Fruit fly (Drosophila melanogaster): ENCODE data around the gene CG17600.

The CG17600 gene

DNA sequence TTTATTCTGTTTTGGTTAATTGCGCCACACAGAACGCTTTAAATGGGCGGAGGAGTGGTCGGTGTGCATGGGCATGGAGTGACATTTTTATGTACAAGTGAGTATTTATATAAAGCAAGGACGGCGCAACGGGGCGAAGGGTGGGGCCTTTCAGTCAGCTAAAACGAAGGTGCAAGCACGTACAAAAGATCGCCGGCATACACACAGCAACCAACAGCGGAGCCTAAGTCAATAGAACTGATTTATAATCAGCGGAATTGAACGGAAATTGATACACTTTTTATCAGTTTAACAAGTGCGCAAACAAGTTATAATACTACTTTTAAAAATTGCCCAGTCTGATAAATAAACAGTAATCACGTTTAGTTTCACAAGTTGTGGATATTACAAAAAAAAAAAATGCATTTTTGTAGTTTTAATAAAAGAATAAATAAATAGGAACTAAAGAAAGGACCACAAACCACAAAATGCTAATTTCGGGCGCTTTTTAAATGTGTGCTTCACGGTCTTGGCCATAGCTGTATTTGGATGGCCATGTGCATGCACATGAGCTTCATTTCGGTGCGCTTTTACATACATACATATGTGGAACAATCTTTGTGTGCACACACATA is 35.7 kb upstream of the CG17600 start (continued):
- TF ChIP-seq CG11696 (GFP tag; IDR thresholded peaks at IDR 0.05) (0 out of 2 replicates have a peak, but pooled peaks have one; percentile 38), prd (optimal IDR thresholded peaks at IDR 0.05) (no peak), prd (GFP tag; IDR thresholded peaks at IDR 0.05) (0 out of 3 replicates have a peak, but pooled peaks have one; percentile 12), row (GFP tag; IDR thresholded peaks at IDR 0.05) (0 out of 3 replicates have a peak, but pooled peaks have one; percentile 10), CG2712 (tag; optimal IDR thresholded peaks at IDR 0.05) (peak; percentile 36), CG11695 (GFP tag; IDR thresholded peaks at IDR 0.05) (no peak), CG7786 (GFP tag; optimal IDR thresholded peaks at IDR 0.05) (no peak), dan (GFP tag; IDR thresholded peaks at IDR 0.05) (no peak), Drgx (GFP tag; IDR thresholded peaks at IDR 0.05) (peak; percentile 66), CG33557 (GFP tag; optimal IDR thresholded peaks at IDR 0.05) (no peak), CG10321 (GFP tag; IDR thresholded peaks at IDR 0.05) (no peak), CG1832 (GFP tag; optimal IDR thresholded peaks at IDR 0.05) (no peak), Nf-YB (GFP tag; optimal IDR thresholded peaks at IDR 0.05) (no peak), B-H1 (GFP tag; IDR thresholded peaks at IDR 0.05) (no peak), ken (GFP tag; IDR thresholded peaks at IDR 0.05) (no peak), CG7745 (tag; optimal IDR thresholded peaks at IDR 0.05) (no peak), Neu2 (GFP tag; optimal IDR thresholded peaks at IDR 0.05; ENCODE audit: borderline replicate concordance) (no peak), CG11093 (GFP tag; IDR thresholded peaks at IDR 0.05) (no peak), unpg (GFP tag; optimal IDR thresholded peaks at IDR 0.05) (peak; percentile 2), sug (tag; optimal IDR thresholded peaks at IDR 0.05) (no peak), CG2678 (tag; optimal IDR thresholded peaks at IDR 0.05) (peak; percentile 41), Meics (GFP tag; optimal IDR thresholded peaks at IDR 0.05) (no peak), cwo (GFP tag; optimal IDR thresholded peaks at IDR 0.05) (no peak), CG17361 (GFP tag; IDR thresholded peaks at IDR 0.05) (peak; percentile 55; the same call in 1 of the 3 replicates), cad (GFP tag; optimal IDR thresholded peaks at IDR 0.05) (no peak), Bteb2 (GFP tag; optimal IDR thresholded peaks at IDR 0.05) (no peak), CG10979 (tag; optimal IDR thresholded peaks at IDR 0.05) (peak; percentile 3), grn (GFP tag; optimal IDR thresholded peaks at IDR 0.05) (no peak), zfh2 (GFP tag; optimal IDR thresholded peaks at IDR 0.05) (no peak), Six4 (GFP tag; optimal IDR thresholded peaks at IDR 0.05) (no peak), gfzf (GFP tag; optimal IDR thresholded peaks at IDR 0.05) (no peak), CG10431 (GFP tag; optimal IDR thresholded peaks at IDR 0.05) (no peak)

DNA sequence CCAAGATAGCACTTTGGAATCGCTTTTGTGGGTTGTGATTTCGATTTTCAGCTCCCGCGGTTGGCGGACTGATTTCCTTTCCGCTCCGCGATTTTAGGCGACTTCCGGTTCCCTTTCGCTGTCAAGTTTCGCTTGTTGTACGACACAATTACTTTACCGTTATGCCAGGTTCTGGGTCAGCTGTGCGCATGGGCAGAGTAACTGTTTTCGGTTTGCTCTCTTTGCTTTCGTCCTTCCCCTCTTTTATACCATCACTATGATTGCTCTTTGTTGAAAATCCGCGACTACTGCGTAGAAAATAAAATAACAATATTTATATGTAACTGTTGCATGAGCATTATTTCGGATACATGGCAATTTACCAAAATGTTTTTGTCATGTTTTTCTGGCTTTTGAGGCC is 34.4 kb upstream of the CG17600 start:
- TF ChIP-seq Vsx1 (GFP tag; optimal IDR thresholded peaks at IDR 0.05) (no peak), NfI (GFP tag; optimal IDR thresholded peaks at IDR 0.05) (no peak), CG6689 (GFP tag; IDR thresholded peaks at IDR 0.05) (no peak), Ets97D (GFP tag; optimal IDR thresholded peaks at IDR 0.05) (peak; percentile 48), ewg (GFP tag; optimal IDR thresholded peaks at IDR 0.05) (peak; percentile 89), CG13775 (GFP tag; optimal IDR thresholded peaks at IDR 0.05) (no peak), tll (GFP tag; optimal IDR thresholded peaks at IDR 0.05) (no peak), D19A (tag; optimal IDR thresholded peaks at IDR 0.05) (peak; percentile 53), Lhr (GFP tag; optimal IDR thresholded peaks at IDR 0.05) (no peak), CG2199 (GFP tag; IDR thresholded peaks at IDR 0.05) (0 out of 3 replicates have a peak, but pooled peaks have one; percentile 9), CG4360 (GFP tag; IDR thresholded peaks at IDR 0.05) (no peak), CG2120 (GFP tag; optimal IDR thresholded peaks at IDR 0.05) (no peak), lov (optimal IDR thresholded peaks at IDR 0.05) (no peak), lov (GFP tag; IDR thresholded peaks at IDR 0.05) (no peak), CG1832 (GFP tag; optimal IDR thresholded peaks at IDR 0.05) (no peak), CG1024 (GFP tag; IDR thresholded peaks at IDR 0.05) (no peak), sc (optimal IDR thresholded peaks at IDR 0.05) (no peak), sc (GFP tag; optimal IDR thresholded peaks at IDR 0.05) (no peak), gce (GFP tag; IDR thresholded peaks at IDR 0.05) (no peak), chn (GFP tag; optimal IDR thresholded peaks at IDR 0.05) (no peak), NFAT (GFP tag; IDR thresholded peaks at IDR 0.05) (no peak), Hmr (GFP tag; optimal IDR thresholded peaks at IDR 0.05) (peak; percentile 18)

All from whole organism, embryonic.